Fruit fly (Drosophila melanogaster) whole organism, wandering third instar larva: ENCODE measurements around the gene CG7252.

Experiments used
- Abd-B ChIP-seq: fragments of >200 bp; optimal IDR thresholded peaks from 2 replicates; lab custom pipeline; 2017; ENCODE audit warnings: missing biosample characterization, missing genetic modification characterization
- CG32264 ChIP-seq: fragments of 200-800 bp; sonication (Bioruptor generic); optimal IDR thresholded peaks from 2 replicates; lab custom pipeline; 2016; ENCODE audit warnings: missing biosample characterization, missing genetic modification characterization
- CrebA ChIP-seq: fragments of 200-800 bp; sonication (Bioruptor generic); optimal IDR thresholded peaks from 2 replicates; lab custom pipeline; 2016; ENCODE audit warnings: missing biosample characterization, mild to moderate bottlenecking, missing genetic modification characterization, borderline replicate concordance
- HLH106 ChIP-seq: fragments of 200-800 bp; optimal IDR thresholded peaks from 3 replicates; lab custom pipeline; 2019; ENCODE audit warnings: missing biosample characterization, mild to moderate bottlenecking, missing genetic modification characterization, moderate library complexity
- Hr78 ChIP-seq: fragments of >200 bp; optimal IDR thresholded peaks from 2 replicates; lab custom pipeline; 2017; ENCODE audit warnings: missing biosample characterization, missing genetic modification characterization
- Hr83 ChIP-seq: fragments of 200-300 bp; sonication (Bioruptor generic); optimal IDR thresholded peaks from 2 replicates; lab custom pipeline; 2016; ENCODE audit warnings: missing biosample characterization, mild to moderate bottlenecking, missing genetic modification characterization, moderate library complexity; ENCODE audit not compliant: poor library complexity, severe bottlenecking
- Jra ChIP-seq: sonication (Bioruptor generic); optimal IDR thresholded peaks from 2 replicates; lab custom pipeline; 2016; ENCODE audit warnings: missing biosample characterization, missing genetic modification characterization
- Mio ChIP-seq: sonication (Bioruptor generic); optimal IDR thresholded peaks from 2 replicates; lab custom pipeline; 2016; ENCODE audit warnings: missing biosample characterization, missing genetic modification characterization
- N ChIP-seq: fragments of >200 bp; optimal IDR thresholded peaks from 2 replicates; lab custom pipeline; 2018; ENCODE audit warnings: missing biosample characterization, missing external identifiers, missing genetic modification characterization
- OdsH ChIP-seq: fragments of 200-800 bp; sonication (Bioruptor generic); optimal IDR thresholded peaks from 2 replicates; lab custom pipeline; 2016; ENCODE audit warnings: missing biosample characterization, mild to moderate bottlenecking, missing genetic modification characterization
- Rel ChIP-seq, 2 experiments: fragments of 200-800 bp; sonication (Bioruptor generic) in 1 of 2; optimal IDR thresholded peaks; 2 replicates in 1 of 2; 3 replicates in 1 of 2; lab custom pipeline; 2016 to 2019; ENCODE audit warnings: mild to moderate bottlenecking in 2 of 2, missing biosample characterization in 2 of 2, missing genetic modification characterization in 2 of 2, moderate library complexity in 1 of 2
- Sp1 ChIP-seq: fragments of 200-800 bp; sonication (Bioruptor generic); optimal IDR thresholded peaks from 3 replicates; lab custom pipeline; 2019; ENCODE audit warnings: missing biosample characterization, mild to moderate bottlenecking, missing genetic modification characterization, moderate library complexity
- Vsx2 ChIP-seq: fragments of 200-300, 225-300 bp; sonication (Bioruptor generic); optimal IDR thresholded peaks from 2 replicates; lab custom pipeline; 2018; ENCODE audit warnings: missing biosample characterization, missing genetic modification characterization; ENCODE audit not compliant: partially characterized antibody
- br ChIP-seq: fragments of 200-800 bp; sonication (Bioruptor generic); optimal IDR thresholded peaks from 2 replicates; lab custom pipeline; 2016; ENCODE audit warnings: missing biosample characterization, missing genetic modification characterization
- brk ChIP-seq: fragments of 200-800 bp; sonication (Bioruptor generic); optimal IDR thresholded peaks from 2 replicates; lab custom pipeline; 2016; ENCODE audit warnings: missing biosample characterization, mild to moderate bottlenecking, missing genetic modification characterization
- dl ChIP-seq, 2 experiments: fragments of 175-275, 200-275 bp in 1 of 2; fragments of 200-275 bp in 1 of 2; sonication (Bioruptor generic); optimal IDR thresholded peaks; lab custom pipeline; 2018; ENCODE audit warnings: mild to moderate bottlenecking in 2 of 2, missing biosample characterization in 2 of 2, missing genetic modification characterization in 2 of 2, moderate library complexity in 2 of 2; ENCODE audit not compliant: partially characterized antibody in 2 of 2, insufficient read depth in 1 of 2
- foxo ChIP-seq, 2 experiments: fragments of 200-800 bp; sonication (Bioruptor generic); optimal IDR thresholded peaks; 2 replicates in 1 of 2; 3 replicates in 1 of 2; lab custom pipeline; 2016 to 2017; ENCODE audit warnings: missing biosample characterization in 2 of 2, missing genetic modification characterization in 2 of 2
- fru ChIP-seq: fragments of 200-800 bp; sonication (Bioruptor generic); optimal IDR thresholded peaks from 3 replicates; lab custom pipeline; 2016; ENCODE audit warnings: missing biosample characterization, mild to moderate bottlenecking, missing genetic modification characterization
- h ChIP-seq: fragments of 200-800 bp; sonication (Bioruptor generic); optimal IDR thresholded peaks from 3 replicates; lab custom pipeline; 2016; ENCODE audit warnings: missing biosample characterization, mild to moderate bottlenecking, missing genetic modification characterization
- jim ChIP-seq: fragments of 175-275, 200-325 bp; sonication (Bioruptor generic); optimal IDR thresholded peaks from 2 replicates; lab custom pipeline; 2016; ENCODE audit warnings: missing biosample characterization, mild to moderate bottlenecking, missing genetic modification characterization
- lola ChIP-seq: fragments of >200 bp; optimal IDR thresholded peaks from 2 replicates; lab custom pipeline; 2017; ENCODE audit warnings: missing biosample characterization, missing genetic modification characterization
- pan ChIP-seq: fragments of >200 bp; optimal IDR thresholded peaks from 2 replicates; lab custom pipeline; 2017
- psq ChIP-seq: fragments of 200-800 bp; sonication (Bioruptor generic); optimal IDR thresholded peaks from 3 replicates; lab custom pipeline; 2017; ENCODE audit warnings: missing biosample characterization, mild to moderate bottlenecking, missing genetic modification characterization, moderate library complexity
- rgr ChIP-seq: fragments of 200-800 bp; sonication (Bioruptor generic); optimal IDR thresholded peaks from 3 replicates; lab custom pipeline; 2016; ENCODE audit warnings: missing biosample characterization, mild to moderate bottlenecking, missing genetic modification characterization
- sage ChIP-seq: fragments of 200-800 bp; sonication (Bioruptor generic); optimal IDR thresholded peaks from 2 replicates; lab custom pipeline; 2016; ENCODE audit warnings: missing biosample characterization, mild to moderate bottlenecking, missing genetic modification characterization
- sv ChIP-seq: fragments of 200-800 bp; sonication (Bioruptor generic); optimal IDR thresholded peaks from 3 replicates; lab custom pipeline; 2016; ENCODE audit warnings: missing biosample characterization, missing genetic modification characterization
- tai ChIP-seq: sonication (Bioruptor generic); optimal IDR thresholded peaks from 2 replicates; lab custom pipeline; 2016; ENCODE audit warnings: missing biosample characterization, missing genetic modification characterization
- usp ChIP-seq: fragments of >200 bp; optimal IDR thresholded peaks from 2 replicates; lab custom pipeline; 2017; ENCODE audit warnings: missing biosample characterization, missing genetic modification characterization
- woc ChIP-seq: sonication (Bioruptor generic); optimal IDR thresholded peaks from 2 replicates; lab custom pipeline; 2016; ENCODE audit warnings: missing biosample characterization, mild to moderate bottlenecking, missing genetic modification characterization

The CG7252 gene

DNA sequence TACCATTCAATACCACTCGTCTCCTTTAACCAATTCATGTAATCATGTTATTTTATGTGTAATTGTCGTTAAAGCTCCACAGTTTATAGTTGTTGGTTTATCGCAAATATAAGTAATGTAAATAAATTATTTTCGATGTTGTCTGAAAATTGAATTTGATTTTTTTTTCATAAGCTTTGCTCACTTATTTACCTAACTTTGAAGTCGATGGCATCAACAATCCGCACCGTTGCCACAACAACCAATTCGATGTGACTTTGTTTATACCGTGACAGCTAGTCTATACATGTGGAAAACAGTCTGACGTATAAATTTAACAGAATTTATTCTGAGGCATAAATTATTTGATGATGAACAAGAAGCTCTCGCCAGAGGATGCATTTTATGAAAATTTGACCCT is 43.0 kb downstream of the CG7252 start, which contains the start of gene CG6931:
Gene CG6931 (plus strand): TSS at position 301 of the 400 bp plus-strand sequence.
- TF ChIP-seq N (GFP tag; lab: Kevin White, UChicago), result no peak
- TF ChIP-seq br, result no peak
- TF ChIP-seq brk (GFP tag; lab: Kevin White, UChicago), result no peak

DNA sequence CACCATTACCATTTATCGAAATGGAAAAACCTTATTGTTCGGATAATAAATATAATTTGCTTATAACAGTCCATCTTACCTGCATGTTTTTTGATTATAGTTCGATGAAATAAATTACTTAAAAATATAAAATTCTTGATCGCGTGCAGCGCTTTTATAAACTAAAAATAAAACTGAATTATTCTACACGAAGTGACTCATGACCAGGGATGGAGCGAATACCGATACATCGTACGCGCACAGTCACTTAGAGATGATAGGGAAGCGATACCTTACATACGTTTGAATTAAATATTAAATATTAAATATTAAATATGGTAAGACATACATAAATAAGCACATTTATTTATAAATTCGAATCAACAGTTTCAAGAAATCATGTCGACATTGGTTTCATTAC is 45.5 kb downstream of the CG7252 start, which contains the start of gene viaf:
Gene viaf (minus strand): TSS at position 220 of the 400 bp plus-strand sequence.
- TF ChIP-seq CrebA (GFP tag; lab: Kevin White, UChicago), result no peak
- TF ChIP-seq rgr (GFP tag; lab: Kevin White, UChicago), result peak; percentile 61
- TF ChIP-seq h (GFP tag; lab: Kevin White, UChicago), result no peak
- TF ChIP-seq foxo (GFP tag; optimal IDR thresholded peaks at IDR 0.05; lab: Kevin White, UChicago), result peak in 1 of 2 experiments; percentile 40
- no peak for TF ChIP-seq Hr78 (GFP tag; lab: Kevin White, UChicago)
- no peak for TF ChIP-seq Abd-B (GFP tag; lab: Kevin White, UChicago)
- TF ChIP-seq fru, result no peak
- TF ChIP-seq sage (GFP tag; lab: Kevin White, UChicago), result peak; percentile 43
- no peak for TF ChIP-seq woc (GFP tag; lab: Kevin White, UChicago)
- TF ChIP-seq sv (GFP tag; lab: Kevin White, UChicago), result peak; percentile 2
- TF ChIP-seq Rel (GFP tag; optimal IDR thresholded peaks at IDR 0.05; lab: Kevin White, UChicago), result no peak
- no peak for TF ChIP-seq Rel (tag; optimal IDR thresholded peaks at IDR 0.05; lab: Kevin White, UChicago)
- TF ChIP-seq brk (GFP tag; lab: Kevin White, UChicago), result no peak
- TF ChIP-seq OdsH (GFP tag; lab: Kevin White, UChicago), result peak; percentile 10
- peak; percentile 81 for TF ChIP-seq Jra
- TF ChIP-seq Sp1 (GFP tag; lab: Kevin White, UChicago), result no peak
- peak; percentile 49 for TF ChIP-seq HLH106 (tag; lab: Kevin White, UChicago)
- peak; percentile 39 for TF ChIP-seq Hr83 (GFP tag; lab: Kevin White, UChicago)
- TF ChIP-seq psq (GFP tag; lab: Kevin White, UChicago), result no peak
- TF ChIP-seq lola (GFP tag; lab: Kevin White, UChicago), result no peak

- TF ChIP-seq HLH106 (tag; lab: Kevin White, UChicago) (no peak), usp (GFP tag; lab: Kevin White, UChicago) (no peak), Vsx2 (GFP tag; lab: Kevin White, UChicago) (no peak), CG32264 (GFP tag; lab: Kevin White, UChicago) (no peak), tai (no peak), Mio (GFP tag; lab: Kevin White, UChicago) (no peak), Rel (GFP tag; optimal IDR thresholded peaks at IDR 0.05; lab: Kevin White, UChicago) (no peak), Rel (tag; optimal IDR thresholded peaks at IDR 0.05; lab: Kevin White, UChicago) (no peak), br (no peak), psq (GFP tag; lab: Kevin White, UChicago) (no peak), lola (GFP tag; lab: Kevin White, UChicago) (no peak), dl (GFP tag; optimal IDR thresholded peaks at IDR 0.05; lab: Kevin White, UChicago; ENCODE audit: insufficient read depth in 1 of 2, partially characterized antibody in 2 of 2) (no peak), sv (GFP tag; lab: Kevin White, UChicago) (no peak), N (GFP tag; lab: Kevin White, UChicago) (no peak), foxo (GFP tag; optimal IDR thresholded peaks at IDR 0.05; lab: Kevin White, UChicago) (no peak), jim (GFP tag; lab: Kevin White, UChicago) (no peak), pan (lab: Kevin White, UChicago) (no peak)
Measured at dm6 chr3L:11997959-11998358, 50.5 kb downstream of the CG7252 start, which contains the start of gene Grip163. Gene Grip163 (minus strand): TSS chr3L:11998138.
